Worm (Caenorhabditis elegans): ENCODE data around the gene txdc-12.2.

txdc-12.2 gene

DNA sequence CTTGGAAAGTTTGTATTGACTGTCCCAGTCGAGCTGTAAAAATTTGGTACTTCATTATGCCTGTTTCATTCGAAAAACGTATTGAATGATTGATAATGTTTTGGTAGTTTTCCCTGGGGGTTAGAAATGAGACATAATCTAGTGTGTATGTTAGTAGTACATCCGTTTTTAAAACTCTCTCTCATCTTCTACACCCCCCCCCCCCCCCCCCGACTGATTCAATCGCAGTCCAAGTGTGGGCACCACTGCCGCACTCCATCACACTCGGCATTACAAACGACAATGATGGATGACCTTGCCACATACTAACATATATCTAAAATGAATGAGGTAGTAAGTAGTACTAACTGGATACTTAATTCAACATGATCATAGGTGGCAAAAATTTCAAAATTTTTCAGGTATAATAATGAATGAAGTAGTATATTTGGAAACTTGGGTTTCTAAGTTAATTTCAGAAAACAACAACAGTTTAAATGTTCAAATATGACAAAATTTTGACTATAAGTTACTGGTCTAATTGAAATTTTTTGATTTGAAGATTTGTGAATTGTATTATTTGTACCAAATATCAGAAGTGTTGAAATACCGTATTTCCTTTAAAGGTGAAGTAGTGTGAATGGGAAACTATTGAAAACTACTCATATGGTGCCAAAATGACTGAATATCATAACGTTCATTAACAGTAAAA, 32.7 kb upstream of the txdc-12.2 start:
- TF ChIP-seq ceh-16 (tag; optimal IDR thresholded peaks at IDR 0.05) (peak; percentile 17), peb-1 (tag; optimal IDR thresholded peaks at IDR 0.05) (no peak), crh-2 (tag; optimal IDR thresholded peaks at IDR 0.05) (no peak), Y55F3AM.14 (GFP tag; optimal IDR thresholded peaks at IDR 0.05) (no peak), nhr-25 (tag; optimal IDR thresholded peaks at IDR 0.05) (no peak), nhr-21 (tag; optimal IDR thresholded peaks at IDR 0.05) (no peak)

DNA sequence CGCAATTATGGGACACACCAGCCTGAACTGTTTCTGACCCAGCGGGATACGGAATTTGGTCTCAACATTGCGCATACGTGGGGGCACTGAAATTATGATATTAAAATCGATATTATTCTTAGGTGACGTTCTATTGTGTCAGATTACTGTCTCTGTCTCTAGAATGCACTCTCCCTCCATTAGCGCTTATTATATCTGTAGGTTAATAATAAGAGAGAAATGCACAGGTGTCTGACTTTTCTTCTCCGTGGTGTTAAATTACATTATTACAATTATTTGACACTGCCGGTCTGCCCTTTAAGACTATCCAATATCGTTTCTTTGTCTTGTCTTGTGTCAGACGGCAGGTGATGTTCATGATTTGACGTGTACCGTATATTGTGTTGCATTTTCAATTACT, 31.6 kb upstream of the txdc-12.2 start:
- TF ChIP-seq nhr-129 (tag; optimal IDR thresholded peaks at IDR 0.05) (no peak), nhr-23 (tag; optimal IDR thresholded peaks at IDR 0.05) (no peak), mbf-1 (tag; optimal IDR thresholded peaks at IDR 0.05) (no peak), alr-1 (tag; optimal IDR thresholded peaks at IDR 0.05) (no peak), lin-11 (tag; optimal IDR thresholded peaks at IDR 0.05) (no peak), nhr-10 (tag; optimal IDR thresholded peaks at IDR 0.05) (no peak), C34F6.9 (tag; optimal IDR thresholded peaks at IDR 0.05) (no peak), unc-39 (tag; optimal IDR thresholded peaks at IDR 0.05) (no peak)

DNA sequence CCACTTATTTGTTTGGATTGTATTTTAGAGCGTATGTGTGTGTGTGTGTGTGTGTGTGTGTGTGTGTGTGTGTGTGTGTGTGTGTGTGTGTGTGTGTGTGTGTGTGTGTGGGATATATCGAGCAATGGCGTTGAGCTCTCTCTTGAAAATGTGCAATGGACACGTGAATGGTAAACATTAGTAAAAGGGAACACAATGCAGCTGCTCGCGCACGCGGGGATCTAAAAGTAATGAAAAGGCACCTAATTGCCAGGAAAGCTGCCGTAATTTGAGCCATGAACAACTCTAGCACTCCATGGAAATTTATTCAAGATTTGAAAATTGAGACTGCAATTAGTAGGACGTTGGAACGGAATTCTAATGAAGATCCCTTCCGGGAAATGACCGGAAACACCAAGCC, 31.0 kb upstream of the txdc-12.2 start:
- TF ChIP-seq F13H6.1 (tag; optimal IDR thresholded peaks at IDR 0.05) (no peak), mab-5 (tag; optimal IDR thresholded peaks at IDR 0.05) (no peak), Y55F3AM.14 (GFP tag; optimal IDR thresholded peaks at IDR 0.05) (peak; percentile 13), lin-11 (tag; optimal IDR thresholded peaks at IDR 0.05) (peak; percentile 7), nhr-129 (tag; optimal IDR thresholded peaks at IDR 0.05) (peak; percentile 35)

DNA sequence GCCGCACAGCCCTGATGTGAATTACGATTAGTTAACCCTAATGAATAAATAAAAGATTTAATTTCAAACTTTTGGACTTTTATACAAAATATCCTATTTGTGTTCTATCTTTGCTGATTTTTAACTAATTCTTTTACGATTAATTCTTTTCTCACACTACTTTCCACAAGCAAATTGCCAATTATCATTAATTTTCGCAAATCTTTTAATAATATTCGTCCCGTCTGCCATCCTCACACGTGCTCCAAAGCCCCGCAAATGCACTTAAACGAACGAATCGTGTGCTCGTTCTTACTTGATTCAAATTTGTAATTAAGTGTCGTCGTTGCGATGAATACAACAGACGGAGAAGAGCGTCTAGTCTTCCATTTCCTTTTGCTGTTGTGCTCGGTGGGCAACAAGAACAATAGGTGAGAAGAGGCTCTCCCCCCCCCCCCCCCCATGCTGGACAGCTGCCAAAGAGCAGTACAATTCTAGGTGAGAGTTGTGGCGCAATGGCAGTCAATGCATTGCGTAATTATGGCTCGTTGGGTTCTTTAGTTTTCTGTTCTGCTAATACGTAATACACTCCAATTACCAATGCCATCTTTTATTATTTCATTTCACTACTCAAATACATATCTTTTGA, 29.6 kb upstream of the txdc-12.2 start:
- TF ChIP-seq lin-13 (GFP tag; optimal IDR thresholded peaks at IDR 0.05), result no peak
- no peak for TF ChIP-seq nhr-23 (tag; optimal IDR thresholded peaks at IDR 0.05)
- TF ChIP-seq ztf-1 (GFP tag; conservative IDR thresholded peaks at IDR 0.05), result no peak

DNA sequence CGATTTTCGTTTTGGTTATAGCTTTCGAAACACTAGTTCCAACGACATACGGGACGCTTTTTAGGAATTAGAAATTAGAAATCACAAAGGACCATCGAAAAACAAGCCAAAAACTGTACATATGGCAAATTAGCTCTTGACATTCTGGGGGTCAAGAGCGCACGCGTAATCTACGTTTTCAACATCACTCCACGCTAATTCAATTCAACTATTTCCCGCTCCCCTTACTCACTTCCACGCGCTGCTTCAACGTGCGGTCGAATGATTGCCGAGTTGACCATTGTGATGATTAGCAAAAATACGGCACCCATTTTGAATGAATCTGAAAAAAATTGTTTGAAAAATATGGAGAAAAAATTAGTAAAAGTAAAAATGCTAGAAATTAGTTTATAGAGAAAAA, 28.6 kb upstream of the txdc-12.2 start:
- TF ChIP-seq R02D3.7 (tag; optimal IDR thresholded peaks at IDR 0.05), result no peak

DNA sequence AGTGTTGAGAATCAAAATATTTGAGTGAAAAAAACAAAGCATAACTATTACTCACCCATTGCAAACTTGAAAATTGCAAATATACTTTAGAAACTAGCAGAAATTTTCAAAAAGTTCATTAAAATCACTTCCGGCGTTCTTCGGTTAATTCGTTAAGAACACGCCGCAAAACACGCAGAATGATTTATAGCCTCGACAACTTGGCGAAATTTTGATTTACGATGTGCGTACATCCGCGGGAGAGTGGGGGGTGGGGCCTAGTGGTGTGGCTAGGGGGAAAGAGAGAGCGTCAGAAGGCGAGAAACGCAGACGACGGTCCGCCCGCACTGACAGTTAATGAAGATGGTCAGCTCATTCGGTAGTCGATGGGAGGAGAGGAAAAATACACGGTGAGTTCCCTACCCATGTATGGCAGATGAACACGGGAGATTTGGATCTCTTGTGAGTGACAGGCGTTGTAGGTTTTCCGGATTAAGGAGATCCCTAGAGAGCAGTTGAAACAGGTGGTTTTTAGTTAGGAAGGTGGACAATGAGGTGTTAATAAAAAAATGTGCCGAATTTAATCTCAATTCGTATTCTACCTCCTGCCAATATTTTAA, 28.0 kb upstream of the txdc-12.2 start, which contains the start of gene igcm-4:
igcm-4 (minus strand) TSS at position 237 of the 599 bp plus-strand sequence.
- TF ChIP-seq Y55F3AM.14 (GFP tag; optimal IDR thresholded peaks at IDR 0.05) (no peak), unc-55 (GFP tag; optimal IDR thresholded peaks at IDR 0.05) (peak; percentile 30), mab-5 (tag; optimal IDR thresholded peaks at IDR 0.05) (peak; percentile 96), snpc-4 (tag; optimal IDR thresholded peaks at IDR 0.05) (no peak), sma-3 (GFP tag; optimal IDR thresholded peaks at IDR 0.05) (no peak), nhr-129 (tag; optimal IDR thresholded peaks at IDR 0.05) (no peak), ceh-16 (tag; optimal IDR thresholded peaks at IDR 0.05) (peak; percentile 39), nhr-21 (tag; optimal IDR thresholded peaks at IDR 0.05) (no peak), ztf-4 (tag; optimal IDR thresholded peaks at IDR 0.05) (no peak)

DNA sequence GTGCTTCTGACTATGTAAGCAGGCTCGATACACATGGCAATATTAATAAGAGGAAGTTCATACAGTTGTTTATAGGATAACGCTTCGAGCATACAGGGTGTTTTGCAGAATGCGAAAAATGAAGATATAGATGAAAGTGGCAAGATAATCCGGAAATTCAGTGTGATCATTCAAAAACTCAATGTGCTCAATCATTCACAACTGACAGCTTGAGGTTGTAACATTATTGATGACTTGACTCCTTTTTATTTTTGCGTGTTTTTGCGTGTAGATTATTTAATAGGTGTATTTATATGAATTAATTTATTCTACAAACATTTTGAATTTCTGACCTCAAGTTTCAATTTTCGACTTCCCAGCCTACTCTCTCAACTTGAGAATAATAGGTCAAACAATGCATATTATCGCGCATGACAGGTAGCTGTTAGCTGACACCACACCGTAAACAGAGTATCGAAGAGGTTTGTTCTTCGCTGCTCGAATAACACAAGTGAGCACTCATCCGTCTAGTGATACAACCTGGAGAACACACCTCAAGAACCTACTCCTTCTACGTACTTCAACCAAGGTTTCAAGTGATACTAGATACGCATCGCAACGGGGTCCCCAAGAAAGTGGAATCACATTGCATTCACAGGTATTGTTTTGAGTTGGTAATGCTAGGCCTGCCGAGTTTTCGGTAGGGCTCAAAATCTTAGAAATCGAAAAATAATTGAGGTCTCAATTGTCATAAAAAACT, 26.9 kb upstream of the txdc-12.2 start:
- TF ChIP-seq nhr-10 (tag; optimal IDR thresholded peaks at IDR 0.05) (no peak), gmeb-1 (tag; optimal IDR thresholded peaks at IDR 0.05) (no peak)

DNA sequence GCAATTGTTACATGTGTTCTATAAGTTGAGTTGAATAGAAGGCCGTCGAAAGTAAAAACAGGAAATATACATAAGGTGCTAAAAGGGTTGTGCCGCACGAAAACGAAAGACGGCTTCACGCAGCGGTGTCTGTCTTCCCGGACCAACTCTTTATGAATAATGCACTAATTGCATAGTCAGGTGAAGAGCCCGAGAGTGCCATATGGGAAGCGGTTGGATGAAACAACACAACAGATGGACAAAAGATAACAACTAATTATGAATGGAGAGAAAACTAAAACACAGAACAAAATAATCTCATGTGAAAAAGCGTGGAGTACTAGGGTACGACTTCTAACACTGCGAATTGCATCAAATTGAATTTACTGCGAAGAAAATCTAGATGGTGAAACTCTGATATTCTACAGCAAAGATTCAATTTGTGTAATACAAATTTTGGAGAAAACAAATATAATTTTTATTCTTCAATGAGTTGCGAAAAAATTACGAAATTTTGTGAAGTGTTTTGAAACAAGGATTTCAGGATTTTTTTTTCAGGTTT, 25.3 kb upstream of the txdc-12.2 start:
- TF ChIP-seq C34F6.9 (tag; optimal IDR thresholded peaks at IDR 0.05) (no peak), elt-3 (tag; optimal IDR thresholded peaks at IDR 0.05) (no peak)

Data from whole organism, L2 larva.